Fruit fly (Drosophila melanogaster) whole organism, embryonic: Measurements from ENCODE around the gene Gyc88E.

ENCODE experiments used
- Abd-B ChIP-seq: fragments of 200-800 bp; sonication (Bioruptor generic); optimal IDR thresholded peaks from 2 replicates; lab custom pipeline; 2018; ENCODE audit warnings: missing biosample characterization, mild to moderate bottlenecking, missing genetic modification characterization, moderate library complexity
- Antp ChIP-seq: fragments of 200-800 bp; sonication (Bioruptor generic); optimal IDR thresholded peaks from 3 replicates; lab custom pipeline; 2016; ENCODE audit warnings: missing biosample characterization, missing genetic modification characterization
- Bdp1 ChIP-seq: fragments of 200-800 bp; sonication (Bioruptor generic); optimal IDR thresholded peaks from 3 replicates; lab custom pipeline; 2016; ENCODE audit warnings: missing biosample characterization, missing genetic modification characterization
- CG11504 ChIP-seq: fragments of 200-800 bp; sonication (Bioruptor generic); optimal IDR thresholded peaks from 3 replicates; lab custom pipeline; 2019; ENCODE audit warnings: missing biosample characterization, mild to moderate bottlenecking, missing genetic modification characterization, moderate library complexity
- CG14965 ChIP-seq: fragments of 200-800 bp; sonication (Bioruptor generic); optimal IDR thresholded peaks from 2 replicates; lab custom pipeline; 2016; ENCODE audit warnings: missing biosample characterization, missing genetic modification characterization, borderline replicate concordance
- CG18619 ChIP-seq: fragments of 200-800 bp; sonication (Bioruptor generic); optimal IDR thresholded peaks from 3 replicates; lab custom pipeline; 2017; ENCODE audit warnings: missing biosample characterization, mild to moderate bottlenecking, missing genetic modification characterization
- CG2129 ChIP-seq: fragments of 200-800 bp; sonication (Bioruptor generic); IDR thresholded peaks from 2 replicates; pipeline ENCODE4 v1.3.6; 2022; ENCODE audit warnings: missing biosample characterization, missing genetic modification characterization; ENCODE audit not compliant: partially characterized antibody
- CG2875 ChIP-seq: fragments of 200-800 bp; sonication (Bioruptor generic); optimal IDR thresholded peaks from 2 replicates; lab custom pipeline; 2017; ENCODE audit warnings: missing biosample characterization, mild to moderate bottlenecking, missing genetic modification characterization, missing genetic modification reagents
- CG30431 ChIP-seq: fragments of 200-800 bp; sonication (Bioruptor generic); optimal IDR thresholded peaks from 2 replicates; lab custom pipeline; 2017; ENCODE audit warnings: missing biosample characterization, missing genetic modification characterization
- CG32767 ChIP-seq: fragments of 200-800 bp; sonication (Bioruptor generic); IDR thresholded peaks from 2 replicates; pipeline ENCODE4 v1.3.6; 2022; ENCODE audit warnings: missing biosample characterization, missing genetic modification characterization
- CG3847 ChIP-seq: fragments of 200-800 bp; sonication (Bioruptor generic); IDR thresholded peaks from 2 replicates; pipeline ENCODE4 v1.3.6; 2022; ENCODE audit warnings: missing biosample characterization, missing genetic modification characterization
- CG4282 ChIP-seq: fragments of 200-800 bp; sonication (Bioruptor generic); optimal IDR thresholded peaks from 2 replicates; lab custom pipeline; 2016; ENCODE audit warnings: missing biosample characterization, missing genetic modification characterization
- CG43689 ChIP-seq: fragments of 200-800 bp; sonication (Bioruptor generic); IDR thresholded peaks from 2 replicates; pipeline ENCODE4 v1.3.6; 2022; ENCODE audit warnings: missing biosample characterization, missing genetic modification characterization
- CG7963 ChIP-seq: fragments of 200-800 bp; sonication (Bioruptor generic); IDR thresholded peaks from 3 replicates; pipeline ENCODE4 v1.3.6; 2022; ENCODE audit warnings: missing biosample characterization, missing genetic modification characterization; ENCODE audit not compliant: partially characterized antibody
- CG8281 ChIP-seq: fragments of 200-800 bp; sonication (Bioruptor generic); optimal IDR thresholded peaks from 2 replicates; lab custom pipeline; 2018; ENCODE audit warnings: missing biosample characterization, mild to moderate bottlenecking, missing genetic modification characterization, moderate library complexity
- CG8290 ChIP-seq, 3 experiments: fragments of 200-800 bp; sonication (Bioruptor generic); optimal IDR thresholded peaks; 2 replicates each; lab custom pipeline; 2016 to 2019; ENCODE audit warnings: missing biosample characterization in 3 of 3, missing genetic modification characterization in 3 of 3, mild to moderate bottlenecking in 2 of 3, moderate library complexity in 1 of 3
- CG9437 ChIP-seq: fragments of 200-800 bp; sonication (Bioruptor generic); optimal IDR thresholded peaks from 2 replicates; lab custom pipeline; 2018; ENCODE audit warnings: missing biosample characterization, mild to moderate bottlenecking, missing genetic modification characterization
- CkIIα-i1 ChIP-seq: fragments of 200-800 bp; sonication (Bioruptor generic); IDR thresholded peaks from 2 replicates; pipeline ENCODE4 v1.3.6; 2022; ENCODE audit warnings: missing biosample characterization, missing genetic modification characterization
- Ets65A ChIP-seq: fragments of 200-800 bp; sonication (Bioruptor generic); peaks from one replicate; lab custom pipeline; 2016; ENCODE audit warnings: missing biosample characterization, missing genetic modification characterization
- HmgZ ChIP-seq: fragments of 200-800 bp; sonication (Bioruptor generic); optimal IDR thresholded peaks from 2 replicates; lab custom pipeline; 2018; ENCODE audit warnings: missing biosample characterization, mild to moderate bottlenecking, missing genetic modification characterization
- Hr78 ChIP-seq, 2 experiments: fragments of 200-800 bp in 1 of 2; fragments of >200 bp in 1 of 2; sonication (Bioruptor generic) in 1 of 2; optimal IDR thresholded peaks; 2 replicates each; lab custom pipeline; 2017 to 2019; ENCODE audit warnings: missing biosample characterization in 2 of 2, missing genetic modification characterization in 2 of 2, mild to moderate bottlenecking in 1 of 2, moderate library complexity in 1 of 2
- Lim3 ChIP-seq: fragments of 200-800 bp; sonication (Bioruptor generic); IDR thresholded peaks from 2 replicates; pipeline ENCODE4 v1.3.6; 2022; ENCODE audit warnings: missing biosample characterization, missing genetic modification characterization
- Nf-YC ChIP-seq: fragments of 200-800 bp; optimal IDR thresholded peaks from 3 replicates; lab custom pipeline; 2019; ENCODE audit warnings: missing biosample characterization, mild to moderate bottlenecking, missing genetic modification characterization, moderate library complexity
- Ravus ChIP-seq: fragments of 200-800 bp; sonication (Bioruptor generic); IDR thresholded peaks from 2 replicates; pipeline ENCODE4 v1.3.6; 2022; ENCODE audit warnings: missing biosample characterization, missing genetic modification characterization
- Sox100B ChIP-seq: fragments of 200-800 bp; sonication (Bioruptor generic); optimal IDR thresholded peaks from 3 replicates; lab custom pipeline; 2018; ENCODE audit warnings: missing biosample characterization, mild to moderate bottlenecking, missing genetic modification characterization
- Sry-δ ChIP-seq: fragments of 200-800 bp; sonication (Bioruptor generic); optimal IDR thresholded peaks from 2 replicates; lab custom pipeline; 2016; ENCODE audit warnings: missing biosample characterization, missing genetic modification characterization
- Xbp1 ChIP-seq: fragments of 200-800 bp; sonication (Bioruptor generic); optimal IDR thresholded peaks from 3 replicates; lab custom pipeline; 2016; ENCODE audit warnings: missing biosample characterization, mild to moderate bottlenecking, missing genetic modification characterization
- Xrp1 ChIP-seq: fragments of 200-800 bp; sonication (Bioruptor generic); IDR thresholded peaks from 2 replicates; pipeline ENCODE4 v1.3.6; 2022; ENCODE audit warnings: missing biosample characterization, missing genetic modification characterization
- bab2 ChIP-seq: fragments of 200-800 bp; sonication (Bioruptor generic); optimal IDR thresholded peaks from 2 replicates; lab custom pipeline; 2016; ENCODE audit warnings: missing biosample characterization, missing genetic modification characterization
- bigmax ChIP-seq: fragments of 200-800 bp; sonication (Bioruptor generic); optimal IDR thresholded peaks from 2 replicates; lab custom pipeline; 2018; ENCODE audit warnings: missing biosample characterization, mild to moderate bottlenecking, missing genetic modification characterization
- bsh ChIP-seq, 2 experiments: fragments of 200-800 bp; sonication (Bioruptor generic); optimal IDR thresholded peaks; 2 replicates each; lab custom pipeline; 2017 to 2018; ENCODE audit warnings: mild to moderate bottlenecking in 2 of 2, missing biosample characterization in 2 of 2, missing genetic modification characterization in 2 of 2, moderate library complexity in 1 of 2
- crol ChIP-seq: fragments of 200-800 bp; sonication (Bioruptor generic); IDR thresholded peaks from 2 replicates; pipeline ENCODE4 v1.3.6; 2022; ENCODE audit warnings: missing biosample characterization, missing genetic modification characterization
- dysf ChIP-seq: fragments of 200-800 bp; sonication (Bioruptor generic); IDR thresholded peaks from 3 replicates; pipeline ENCODE4 v1.3.6; 2022; ENCODE audit warnings: missing biosample characterization, missing genetic modification characterization
- esg ChIP-seq: fragments of 200-800 bp; sonication (Bioruptor generic); conservative IDR thresholded peaks from 2 replicates; pipeline ENCODE4 v1.3.6; 2022; ENCODE audit warnings: missing biosample characterization, missing genetic modification characterization
- fd64A ChIP-seq: fragments of 200-800 bp; sonication (Bioruptor generic); optimal IDR thresholded peaks from 3 replicates; lab custom pipeline; 2018; ENCODE audit warnings: missing biosample characterization, mild to moderate bottlenecking, missing genetic modification characterization
- gem ChIP-seq: fragments of 200-800 bp; sonication (Bioruptor generic); optimal IDR thresholded peaks from 2 replicates; lab custom pipeline; 2019; ENCODE audit warnings: missing biosample characterization, mild to moderate bottlenecking, missing genetic modification characterization, moderate library complexity
- jumu ChIP-seq: fragments of 200-800 bp; sonication (Bioruptor generic); optimal IDR thresholded peaks from 3 replicates; lab custom pipeline; 2016; ENCODE audit warnings: missing biosample characterization, missing genetic modification characterization
- kni ChIP-seq: fragments of 200-800 bp; sonication (Bioruptor generic); optimal IDR thresholded peaks from 3 replicates; lab custom pipeline; 2017; ENCODE audit warnings: mild to moderate bottlenecking, missing biosample characterization, missing genetic modification reagents, missing genetic modification characterization
- maf-S ChIP-seq: fragments of 200-800 bp; sonication (Bioruptor generic); optimal IDR thresholded peaks from 2 replicates; lab custom pipeline; 2016; ENCODE audit warnings: missing biosample characterization, missing genetic modification characterization
- p53 ChIP-seq: fragments of 200-800 bp; sonication (Bioruptor generic); optimal IDR thresholded peaks from 2 replicates; lab custom pipeline; 2016; ENCODE audit warnings: missing biosample characterization, missing genetic modification characterization
- pan ChIP-seq, 4 experiments: fragments of >200 bp in 3 of 4; fragments of 200-800 bp in 1 of 4; sonication (Bioruptor generic) in 1 of 4; optimal IDR thresholded peaks in 3 of 4; IDR thresholded peaks in 1 of 4; 2 replicates each; pipeline versions ENCODE4 v1.3.6 to Lab custom; 2017 to 2022; ENCODE audit warnings: missing biosample characterization in 2 of 4, missing genetic modification characterization in 2 of 4, mixed read lengths in 1 of 4
- rib ChIP-seq: fragments of 200-800 bp; sonication (Bioruptor generic); IDR thresholded peaks from 2 replicates; pipeline ENCODE4 v1.3.6; 2022; ENCODE audit warnings: missing biosample characterization, missing genetic modification characterization
- schlank ChIP-seq: fragments of 200-800 bp; sonication (Bioruptor generic); optimal IDR thresholded peaks from 2 replicates; lab custom pipeline; 2018; ENCODE audit warnings: missing biosample characterization, mild to moderate bottlenecking, missing genetic modification characterization
- sd ChIP-seq: fragments of 200-800 bp; sonication (Bioruptor generic); optimal IDR thresholded peaks from 3 replicates; lab custom pipeline; 2018; ENCODE audit warnings: missing biosample characterization, mild to moderate bottlenecking, missing genetic modification characterization, moderate library complexity
- sob ChIP-seq: fragments of 200-800 bp; sonication (Bioruptor generic); IDR thresholded peaks from 2 replicates; pipeline ENCODE4 v1.3.6; 2022; ENCODE audit warnings: missing biosample characterization, missing genetic modification characterization
- tio ChIP-seq: fragments of 200-800 bp; sonication (Bioruptor generic); optimal IDR thresholded peaks from 2 replicates; lab custom pipeline; 2017; ENCODE audit warnings: missing biosample characterization, missing genetic modification characterization, inconsistent platforms
- vfl ChIP-seq: fragments of 200-800 bp; sonication (Bioruptor generic); optimal IDR thresholded peaks from 2 replicates; lab custom pipeline; 2016; ENCODE audit warnings: missing biosample characterization, missing genetic modification characterization
- yki ChIP-seq: fragments of >200 bp; optimal IDR thresholded peaks from 3 replicates; lab custom pipeline; 2018

The Gyc88E gene

DNA sequence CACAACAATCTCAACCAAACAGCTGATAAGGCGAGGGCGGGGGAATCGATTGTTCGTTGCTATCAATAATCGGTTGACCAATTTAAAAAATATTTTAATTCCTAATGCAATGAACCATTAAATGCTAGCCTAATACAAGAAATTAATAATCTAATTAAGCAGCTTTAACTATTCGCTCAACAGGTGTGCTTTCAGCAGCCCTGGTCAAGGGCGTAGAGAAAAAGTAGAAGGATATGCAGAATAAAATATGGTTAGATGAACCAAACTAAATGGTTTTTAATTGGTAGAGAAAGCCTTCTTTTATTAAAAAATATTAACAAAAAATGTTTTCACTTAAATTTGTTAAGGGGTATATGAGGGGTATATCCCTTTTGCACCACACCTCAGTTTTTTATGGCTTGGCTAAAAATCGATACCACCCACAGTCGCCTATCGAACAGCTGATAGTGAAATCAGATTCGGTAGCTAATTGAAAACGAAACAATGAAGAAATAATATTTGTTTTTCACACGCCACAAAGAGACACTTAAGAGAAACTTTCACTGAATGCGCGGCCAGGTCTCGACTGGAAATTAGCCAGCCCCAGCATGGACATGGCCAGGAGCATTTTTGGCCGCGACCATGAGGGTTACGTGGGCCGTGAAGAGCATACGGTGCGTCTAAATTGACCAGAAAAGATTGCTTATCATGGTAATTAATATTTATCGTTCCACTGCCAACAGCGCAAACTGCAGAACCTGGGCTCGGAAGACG lies 68.8 kb downstream of the Gyc88E start, which contains the start of the genes SIDL and CG12241 (continued):
- no peak for TF ChIP-seq yki (lab: Kevin White, UChicago)
- TF ChIP-seq vfl (GFP tag; lab: Kevin White, UChicago), result peak; percentile 48
- no peak for TF ChIP-seq CG43689 (GFP tag; lab: Robert Waterston, UW)
- peak; percentile 80 for TF ChIP-seq Ravus (GFP tag; lab: Robert Waterston, UW)
- no peak for TF ChIP-seq Sox100B
- TF ChIP-seq kni (GFP tag; lab: Kevin White, UChicago), result no peak
- peak; percentile 98 for TF ChIP-seq Ets65A (GFP tag; lab: Kevin White, UChicago)
- no peak for TF ChIP-seq CG7963 (GFP tag; lab: Robert Waterston, UW)
- peak; percentile 65 for TF ChIP-seq Nf-YC (tag; lab: Kevin White, UChicago)
- no peak for TF ChIP-seq CG14965 (GFP tag; lab: Kevin White, UChicago)
- peak; percentile 89 for TF ChIP-seq Xrp1 (GFP tag; lab: Robert Waterston, UW)
- no peak for TF ChIP-seq CG8290 (GFP tag; optimal IDR thresholded peaks at IDR 0.05; lab: Kevin White, UChicago)
- no peak for TF ChIP-seq CG8290 (tag; optimal IDR thresholded peaks at IDR 0.05; lab: Kevin White, UChicago)
- TF ChIP-seq bigmax (GFP tag; lab: Kevin White, UChicago), result peak; percentile 36
- TF ChIP-seq Abd-B (GFP tag; lab: Kevin White, UChicago), result peak; percentile 94
- TF ChIP-seq dysf (GFP tag; lab: Robert Waterston, UW), result peak; percentile 96
- peak; percentile 79 for TF ChIP-seq jumu (GFP tag; lab: Kevin White, UChicago)
- TF ChIP-seq CG8281 (tag; lab: Kevin White, UChicago), result no peak
- peak; percentile 93 for TF ChIP-seq sob (GFP tag; lab: Robert Waterston, UW)
- TF ChIP-seq Antp (GFP tag; lab: Kevin White, UChicago), result peak; percentile 74
- TF ChIP-seq Lim3 (GFP tag; lab: Robert Waterston, UW), result no peak
- peak in 1 of 2 experiments; percentile 44 for TF ChIP-seq bsh (GFP tag; optimal IDR thresholded peaks at IDR 0.05; lab: Kevin White, UChicago)
- TF ChIP-seq Xbp1 (GFP tag; lab: Kevin White, UChicago), result peak; percentile 54
- TF ChIP-seq CG2875 (GFP tag; lab: Kevin White, UChicago), result no peak
- no peak for TF ChIP-seq fd64A (GFP tag; lab: Kevin White, UChicago)
- peak; percentile 20; the same call in 1 of the 2 replicates for TF ChIP-seq esg (GFP tag; lab: Robert Waterston, UW)
- TF ChIP-seq pan (optimal IDR thresholded peaks at IDR 0.05; lab: Kevin White, UChicago), result no peak
- TF ChIP-seq pan (GFP tag; optimal IDR thresholded peaks at IDR 0.05 in 1 of 2, IDR thresholded peaks at IDR 0.05 in 1 of 2), result peak in 1 of 2 experiments; percentile 96
- peak; percentile 75 for TF ChIP-seq maf-S (GFP tag; lab: Kevin White, UChicago)
- no peak for TF ChIP-seq CG11504
- TF ChIP-seq Bdp1 (GFP tag; lab: Kevin White, UChicago), result peak; percentile 7
- TF ChIP-seq CG30431 (GFP tag; lab: Kevin White, UChicago), result no peak
- TF ChIP-seq CG9437 (GFP tag; lab: Kevin White, UChicago), result peak; percentile 62
- no peak for TF ChIP-seq CG4282 (GFP tag; lab: Kevin White, UChicago)
- peak; percentile 32 for TF ChIP-seq schlank (tag; lab: Kevin White, UChicago)
- no peak for TF ChIP-seq p53 (GFP tag; lab: Kevin White, UChicago)
- TF ChIP-seq sd (tag; lab: Kevin White, UChicago), result no peak
- no peak for TF ChIP-seq Hr78 (GFP tag; optimal IDR thresholded peaks at IDR 0.05; lab: Kevin White, UChicago)
- TF ChIP-seq Sry-δ (GFP tag; lab: Kevin White, UChicago), result peak; percentile 66
- no peak for TF ChIP-seq CG32767
- TF ChIP-seq CG18619 (GFP tag; lab: Kevin White, UChicago), result peak; percentile 39
- no peak for TF ChIP-seq gem (tag; lab: Kevin White, UChicago)
- TF ChIP-seq rib (GFP tag; lab: Robert Waterston, UW), result peak; percentile 91
- peak; percentile 16 for TF ChIP-seq HmgZ (tag; lab: Kevin White, UChicago)
- TF ChIP-seq crol (GFP tag; lab: Robert Waterston, UW), result peak; percentile 31; the same call in 1 of the 2 replicates
- no peak for TF ChIP-seq CkIIα-i1
- TF ChIP-seq CG2129 (GFP tag; lab: Robert Waterston, UW), result no peak
- peak; percentile 52; the same call in 1 of the 2 replicates for TF ChIP-seq CG3847 (GFP tag; lab: Robert Waterston, UW)
- peak; percentile 82 for TF ChIP-seq bab2
- no peak for TF ChIP-seq tio (GFP tag; lab: Kevin White, UChicago)
